Worm (Caenorhabditis elegans): ENCODE results near the gene H25K10.1.

The H25K10.1 gene

DNA sequence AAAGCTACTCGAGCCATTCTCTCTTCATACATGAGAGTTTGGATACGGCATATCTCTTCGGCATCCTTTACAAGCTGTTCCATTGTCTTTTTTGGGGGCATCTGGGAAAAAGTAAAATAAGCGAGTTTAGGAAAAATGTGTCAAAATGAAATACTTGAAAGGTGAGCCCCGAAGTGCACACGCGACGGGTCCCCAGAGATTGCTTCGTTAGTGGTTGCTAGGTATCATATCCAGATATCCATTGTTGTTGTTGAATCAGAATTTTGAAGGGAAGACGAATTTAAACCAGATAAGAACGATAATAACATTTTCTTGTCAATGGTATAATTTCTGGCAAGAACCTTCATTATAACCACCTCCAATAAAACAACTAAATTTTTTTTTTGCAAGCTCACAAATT lies 8.7 kb downstream of the H25K10.1 start, which contains the start of gene H25K10.2:
TSS of gene H25K10.2 (minus strand) at position 101 of the 400 bp plus-strand sequence.
- TF ChIP-seq unc-62 (GFP tag; optimal IDR thresholded peaks at IDR 0.05) (no peak), lir-3 (tag; optimal IDR thresholded peaks at IDR 0.05; ENCODE audit: poor library complexity) (no peak), fkh-4 (tag; optimal IDR thresholded peaks at IDR 0.05; ENCODE audit: borderline replicate concordance) (no peak), ces-1 (GFP tag; optimal IDR thresholded peaks at IDR 0.05) (no peak), nhr-90 (tag; optimal IDR thresholded peaks at IDR 0.05; ENCODE audit: poor library complexity) (no peak), nhr-76 (tag; optimal IDR thresholded peaks at IDR 0.05) (no peak), pqm-1 (tag; optimal IDR thresholded peaks at IDR 0.05) (no peak), zag-1 (tag; optimal IDR thresholded peaks at IDR 0.05) (no peak)

DNA sequence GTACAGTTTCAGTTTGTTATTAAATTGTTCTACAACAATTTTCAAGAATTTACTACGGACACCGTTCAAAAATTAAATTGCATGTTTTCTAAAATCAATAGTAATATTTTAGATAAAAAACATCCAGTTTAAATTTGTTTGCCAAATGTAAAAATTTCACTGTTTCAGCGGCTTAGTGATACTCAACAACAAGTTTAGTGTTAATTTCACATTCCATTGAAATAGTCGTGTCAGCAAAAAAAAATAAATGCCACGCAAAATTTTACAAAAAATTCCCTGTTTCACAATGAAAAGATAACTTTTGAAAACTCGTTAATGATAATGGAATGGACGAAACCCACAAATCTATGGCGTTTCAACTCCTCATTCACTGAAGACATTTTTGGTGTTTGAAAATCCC lies 14.0 kb downstream of the H25K10.1 start:
- TF ChIP-seq hlh-4 (tag; optimal IDR thresholded peaks at IDR 0.05) = no peak
- no peak for TF ChIP-seq nhr-237 (tag; optimal IDR thresholded peaks at IDR 0.05)
- TF ChIP-seq rnt-1 (tag; optimal IDR thresholded peaks at IDR 0.05) = no peak
- no peak for TF ChIP-seq hpl-2 (GFP tag; optimal IDR thresholded peaks at IDR 0.05)
- TF ChIP-seq blmp-1 (tag; optimal IDR thresholded peaks at IDR 0.05) = no peak
- TF ChIP-seq C34B4.2 (tag; optimal IDR thresholded peaks at IDR 0.05) = no peak
- TF ChIP-seq sup-37 (GFP tag; optimal IDR thresholded peaks at IDR 0.05) = no peak
- TF ChIP-seq aly-2 (tag; optimal IDR thresholded peaks at IDR 0.05) = no peak
- no peak for TF ChIP-seq tbx-2 (tag; optimal IDR thresholded peaks at IDR 0.05)
- TF ChIP-seq lin-14 (GFP tag; optimal IDR thresholded peaks at IDR 0.05) = no peak
- TF ChIP-seq nhr-11 (tag; optimal IDR thresholded peaks at IDR 0.05) = no peak
- TF ChIP-seq efl-1 (optimal IDR thresholded peaks at IDR 0.05) = no peak
- no peak for TF ChIP-seq efl-1 (GFP tag; optimal IDR thresholded peaks at IDR 0.05 in 1 of 2)

DNA sequence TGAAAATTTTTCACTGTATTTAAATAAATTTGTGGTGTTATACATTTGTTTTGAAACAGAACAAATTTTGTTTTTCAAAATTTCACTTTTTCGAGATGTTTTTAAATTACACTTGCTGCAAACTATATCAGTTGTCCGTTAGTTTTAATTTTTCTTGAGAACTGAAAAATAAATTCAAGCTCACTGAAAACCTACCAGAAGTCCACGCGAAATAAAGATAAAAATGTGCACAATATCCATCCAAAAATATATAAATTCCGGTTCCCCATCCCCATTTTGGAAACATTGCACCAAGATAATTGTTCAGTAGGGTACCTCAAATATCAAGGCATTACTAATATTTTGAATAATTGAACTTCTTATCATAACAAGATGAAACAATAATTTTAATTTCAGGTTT lies 18.5 kb downstream of the H25K10.1 start:
- TF ChIP-seq nhr-11 (tag; optimal IDR thresholded peaks at IDR 0.05) (no peak), swsn-7 (tag; optimal IDR thresholded peaks at IDR 0.05) (no peak), alr-1 (tag; optimal IDR thresholded peaks at IDR 0.05; ENCODE audit: borderline replicate concordance) (no peak), nhr-77 (tag; optimal IDR thresholded peaks at IDR 0.05) (no peak), ceh-88 (GFP tag; IDR thresholded peaks at IDR 0.05) (no peak), elt-3 (tag; optimal IDR thresholded peaks at IDR 0.05) (no peak)

DNA sequence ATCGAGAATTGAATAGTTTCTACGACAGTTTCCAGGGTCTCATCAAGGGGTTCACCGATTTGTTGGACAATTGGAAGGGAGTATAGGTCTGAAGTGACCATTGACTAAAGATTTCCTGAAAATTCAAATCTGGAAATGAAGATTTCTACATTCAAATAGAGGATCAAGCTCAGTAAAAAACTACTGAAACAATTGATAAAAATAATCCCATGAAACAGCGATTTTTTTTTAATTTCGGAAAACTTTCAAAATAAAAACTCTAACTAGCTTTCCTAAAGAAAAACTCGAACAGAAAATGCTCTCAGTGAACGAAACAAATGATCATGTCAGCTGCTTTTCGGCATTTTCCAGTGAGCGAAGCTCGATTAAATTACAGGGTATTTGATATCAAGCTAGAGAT lies 19.4 kb downstream of the H25K10.1 start, which contains the start of gene srv-11:
TSS of gene srv-11 (minus strand) at position 101 of the 400 bp plus-strand sequence.
- TF ChIP-seq vab-15 (tag; optimal IDR thresholded peaks at IDR 0.05) = no peak
- TF ChIP-seq irx-1 (tag; optimal IDR thresholded peaks at IDR 0.05) = no peak
- TF ChIP-seq nhr-47 (tag; optimal IDR thresholded peaks at IDR 0.05) = no peak
- TF ChIP-seq unc-30 (tag; optimal IDR thresholded peaks at IDR 0.05) = no peak
- TF ChIP-seq nhr-85 (tag) = no peak
- no peak for TF ChIP-seq pax-3 (tag; optimal IDR thresholded peaks at IDR 0.05)
- no peak for TF ChIP-seq sox-4 (tag; optimal IDR thresholded peaks at IDR 0.05)
- TF ChIP-seq fos-1 (tag; optimal IDR thresholded peaks at IDR 0.05) = no peak
- TF ChIP-seq ceh-88 (GFP tag; IDR thresholded peaks at IDR 0.05) = no peak
- no peak for TF ChIP-seq blmp-1 (tag; optimal IDR thresholded peaks at IDR 0.05)
- no peak for TF ChIP-seq ceh-8 (GFP tag; optimal IDR thresholded peaks at IDR 0.05)
- TF ChIP-seq snpc-4 (tag; optimal IDR thresholded peaks at IDR 0.05) = no peak
- no peak for TF ChIP-seq lin-15B (tag; optimal IDR thresholded peaks at IDR 0.05)
- no peak for TF ChIP-seq nhr-71 (tag; optimal IDR thresholded peaks at IDR 0.05)
- no peak for TF ChIP-seq elt-2 (tag; optimal IDR thresholded peaks at IDR 0.05)

All from whole organism, L1 larva.